Worm (Caenorhabditis elegans): ENCODE results near the gene K07C11.8.

DNA sequence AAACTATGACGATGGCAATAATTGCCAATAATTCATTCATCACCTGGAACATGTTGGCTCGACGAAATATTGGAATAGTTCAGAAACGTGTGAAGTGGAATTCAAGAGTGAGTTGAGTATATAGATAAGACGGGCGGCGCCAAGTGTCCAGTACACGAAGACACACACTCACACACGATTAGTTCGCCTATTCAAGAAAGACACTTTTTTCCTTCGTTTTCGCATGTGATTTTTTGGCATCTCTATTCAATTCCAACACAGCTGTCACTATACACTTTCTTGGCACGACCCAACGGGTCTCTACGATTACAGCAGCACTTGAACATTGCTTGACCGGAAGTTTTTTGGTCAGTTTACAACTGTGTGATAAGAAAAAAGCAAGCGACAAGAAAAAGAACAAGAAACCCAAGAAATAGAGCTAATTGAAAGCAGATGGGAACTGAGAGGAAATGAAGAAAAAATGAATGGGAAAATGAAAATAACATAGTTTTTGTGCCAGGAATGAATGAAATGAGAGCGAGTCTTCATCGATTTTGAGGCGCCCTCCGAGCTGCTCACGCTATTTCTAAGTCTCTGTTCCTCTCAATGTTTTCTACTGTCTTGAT is at the start of gene K07C11.8:
- TF ChIP-seq ama-1 (optimal IDR thresholded peaks at IDR 0.05) (no peak), madf-2 (tag; optimal IDR thresholded peaks at IDR 0.05) (no peak), gmeb-2 (tag; optimal IDR thresholded peaks at IDR 0.05) (no peak), pha-4 (tag; optimal IDR thresholded peaks at IDR 0.05) (no peak), fax-1 (tag; optimal IDR thresholded peaks at IDR 0.05) (no peak), hlh-15 (tag; optimal IDR thresholded peaks at IDR 0.05) (no peak)
